Fruit fly (Drosophila melanogaster): ENCODE data around the gene Cortactin.

Cortactin gene

DNA sequence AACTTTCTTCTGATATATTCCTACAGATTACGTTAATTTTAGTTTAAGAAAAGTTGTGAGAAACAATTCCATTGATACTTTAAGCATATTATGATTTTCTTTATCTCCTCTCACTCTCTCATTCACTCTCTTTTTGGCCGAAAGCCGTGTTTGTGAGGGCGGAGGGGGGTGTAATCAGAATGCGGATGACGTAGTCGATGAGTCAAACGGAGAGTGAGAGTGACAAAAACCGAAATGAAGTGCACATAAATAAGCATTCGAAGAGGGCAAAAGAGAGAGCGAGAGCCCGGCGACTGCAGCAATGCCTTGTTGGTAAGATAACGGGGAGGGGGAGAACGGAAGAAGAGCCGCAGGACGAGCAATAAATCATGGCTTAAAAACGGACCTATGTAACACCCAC lies 30.0 kb upstream of the Cortactin start:
- no peak for TF ChIP-seq ey (GFP tag; optimal IDR thresholded peaks at IDR 0.05)
- TF ChIP-seq rgr (GFP tag; optimal IDR thresholded peaks at IDR 0.05), result no peak
- no peak for TF ChIP-seq lola (GFP tag; optimal IDR thresholded peaks at IDR 0.05)
- no peak for TF ChIP-seq Abd-B (GFP tag; optimal IDR thresholded peaks at IDR 0.05)
- no peak for TF ChIP-seq h (GFP tag; optimal IDR thresholded peaks at IDR 0.05)
- no peak for TF ChIP-seq fru (GFP tag; optimal IDR thresholded peaks at IDR 0.05)
- no peak for TF ChIP-seq HLH106 (tag; optimal IDR thresholded peaks at IDR 0.05)
- no peak for TF ChIP-seq psq (GFP tag; optimal IDR thresholded peaks at IDR 0.05)
- TF ChIP-seq N (GFP tag; optimal IDR thresholded peaks at IDR 0.05), result no peak
- peak; percentile 59 for TF ChIP-seq Dif (GFP tag; optimal IDR thresholded peaks at IDR 0.05; ENCODE audit: partially characterized antibody)
- no peak for TF ChIP-seq Sp1 (GFP tag; optimal IDR thresholded peaks at IDR 0.05)
- TF ChIP-seq foxo (GFP tag; optimal IDR thresholded peaks at IDR 0.05), result no peak
- TF ChIP-seq OdsH (GFP tag; optimal IDR thresholded peaks at IDR 0.05), result no peak
- TF ChIP-seq Hnf4 (GFP tag; optimal IDR thresholded peaks at IDR 0.05), result no peak
- TF ChIP-seq Jra (GFP tag; optimal IDR thresholded peaks at IDR 0.05), result peak; percentile 9

DNA sequence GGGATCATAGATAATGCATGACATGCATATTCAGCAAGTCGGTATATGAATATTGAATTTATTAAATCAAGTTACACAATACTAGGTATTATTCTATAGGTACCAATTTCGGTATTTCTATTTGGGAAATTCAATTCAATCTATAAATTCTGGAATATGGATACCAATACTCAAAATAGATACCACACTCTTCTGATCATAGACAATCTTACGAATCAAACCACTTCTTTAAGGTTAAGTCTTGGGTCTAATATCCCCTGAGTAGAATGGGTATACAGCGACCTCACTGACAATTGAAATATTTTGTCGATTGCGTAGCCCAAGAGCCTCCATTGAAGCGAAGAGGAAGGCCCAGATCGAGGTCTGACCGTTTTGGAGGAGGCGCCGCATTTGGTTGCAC lies 28.6 kb upstream of the Cortactin start:
- no peak for TF ChIP-seq sage (GFP tag; optimal IDR thresholded peaks at IDR 0.05)
- no peak for TF ChIP-seq Vsx2 (GFP tag; optimal IDR thresholded peaks at IDR 0.05; ENCODE audit: partially characterized antibody)
- TF ChIP-seq CG9705 (GFP tag; optimal IDR thresholded peaks at IDR 0.05), result no peak
- TF ChIP-seq Sp1 (GFP tag; optimal IDR thresholded peaks at IDR 0.05), result no peak
- TF ChIP-seq Jra (GFP tag; optimal IDR thresholded peaks at IDR 0.05), result no peak
- TF ChIP-seq Hr83 (GFP tag; optimal IDR thresholded peaks at IDR 0.05; ENCODE audit: poor library complexity, severe bottlenecking), result no peak

DNA sequence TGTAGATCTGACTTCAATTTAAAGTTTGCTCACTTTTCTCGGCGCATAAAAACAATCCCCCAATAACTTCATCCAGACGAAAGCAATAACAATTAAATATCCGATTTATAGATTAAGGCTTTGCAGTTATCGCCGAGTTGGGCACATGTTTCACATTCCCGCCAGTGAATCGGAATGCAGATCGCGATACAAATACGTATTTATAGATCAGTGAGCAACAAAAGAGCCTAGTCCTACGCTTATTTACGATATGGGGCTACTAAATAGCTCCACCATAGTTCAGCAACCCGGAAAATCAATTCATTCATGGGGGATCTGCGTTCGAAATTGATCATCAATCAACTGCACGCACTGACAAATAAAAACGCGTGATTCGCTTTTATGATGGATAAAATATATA lies 27.8 kb upstream of the Cortactin start:
- TF ChIP-seq h (GFP tag; optimal IDR thresholded peaks at IDR 0.05) (no peak), OdsH (GFP tag; optimal IDR thresholded peaks at IDR 0.05) (no peak), CrebA (GFP tag; optimal IDR thresholded peaks at IDR 0.05; ENCODE audit: borderline replicate concordance) (no peak), usp (GFP tag; optimal IDR thresholded peaks at IDR 0.05) (no peak), Hr83 (GFP tag; optimal IDR thresholded peaks at IDR 0.05; ENCODE audit: poor library complexity, severe bottlenecking) (no peak), brk (GFP tag; optimal IDR thresholded peaks at IDR 0.05) (no peak), woc (GFP tag; optimal IDR thresholded peaks at IDR 0.05) (no peak), sv (GFP tag; optimal IDR thresholded peaks at IDR 0.05) (no peak), Abd-B (GFP tag; optimal IDR thresholded peaks at IDR 0.05) (no peak), pan (optimal IDR thresholded peaks at IDR 0.05) (no peak), Rel (GFP tag; optimal IDR thresholded peaks at IDR 0.05) (no peak), Rel (tag; optimal IDR thresholded peaks at IDR 0.05) (no peak), N (GFP tag; optimal IDR thresholded peaks at IDR 0.05) (no peak), ey (GFP tag; optimal IDR thresholded peaks at IDR 0.05) (no peak), fru (GFP tag; optimal IDR thresholded peaks at IDR 0.05) (no peak), br (GFP tag; optimal IDR thresholded peaks at IDR 0.05) (no peak), Mio (GFP tag; optimal IDR thresholded peaks at IDR 0.05) (no peak), HLH106 (tag; optimal IDR thresholded peaks at IDR 0.05) (no peak), dsf (GFP tag; optimal IDR thresholded peaks at IDR 0.05; ENCODE audit: borderline replicate concordance) (no peak), foxo (GFP tag; optimal IDR thresholded peaks at IDR 0.05) (no peak), Dif (GFP tag; optimal IDR thresholded peaks at IDR 0.05; ENCODE audit: partially characterized antibody) (no peak)

DNA sequence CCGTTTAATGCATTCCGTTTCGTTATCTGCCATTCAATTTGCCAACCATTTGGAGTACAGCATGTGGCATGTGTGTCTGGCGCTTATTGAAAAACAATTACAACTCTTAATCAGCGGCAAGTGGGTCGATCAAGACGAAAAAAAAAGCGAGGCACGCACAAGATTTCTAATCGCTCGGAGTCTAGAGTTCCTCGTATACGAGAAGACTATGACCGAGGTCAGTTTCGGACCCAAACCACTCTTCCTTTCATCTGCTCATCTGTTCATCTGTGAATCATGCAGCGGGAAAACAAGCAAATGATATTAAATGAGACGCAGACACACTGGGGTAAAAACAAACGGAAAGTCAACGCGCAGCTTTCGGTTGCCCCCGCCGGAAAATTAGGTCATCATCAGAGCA lies 27.2 kb upstream of the Cortactin start:
- TF ChIP-seq dmrt93B (GFP tag; optimal IDR thresholded peaks at IDR 0.05), result no peak
- no peak for TF ChIP-seq brk (GFP tag; optimal IDR thresholded peaks at IDR 0.05)
- no peak for TF ChIP-seq Hr83 (GFP tag; optimal IDR thresholded peaks at IDR 0.05; ENCODE audit: poor library complexity, severe bottlenecking)
- no peak for TF ChIP-seq jim (GFP tag; optimal IDR thresholded peaks at IDR 0.05)
- no peak for TF ChIP-seq pan (optimal IDR thresholded peaks at IDR 0.05)
- no peak for TF ChIP-seq fru (GFP tag; optimal IDR thresholded peaks at IDR 0.05)
- no peak for TF ChIP-seq HLH106 (tag; optimal IDR thresholded peaks at IDR 0.05)
- TF ChIP-seq Hr78 (GFP tag; optimal IDR thresholded peaks at IDR 0.05), result no peak
- TF ChIP-seq dsf (GFP tag; optimal IDR thresholded peaks at IDR 0.05; ENCODE audit: borderline replicate concordance), result no peak
- no peak for TF ChIP-seq CG9705 (GFP tag; optimal IDR thresholded peaks at IDR 0.05)
- TF ChIP-seq ey (GFP tag; optimal IDR thresholded peaks at IDR 0.05), result no peak
- TF ChIP-seq sage (GFP tag; optimal IDR thresholded peaks at IDR 0.05), result no peak
- no peak for TF ChIP-seq CG32264 (GFP tag; optimal IDR thresholded peaks at IDR 0.05)
- TF ChIP-seq Sp1 (GFP tag; optimal IDR thresholded peaks at IDR 0.05), result no peak
- TF ChIP-seq Mio (GFP tag; optimal IDR thresholded peaks at IDR 0.05), result no peak
- TF ChIP-seq Myc (optimal IDR thresholded peaks at IDR 0.05), result no peak
- no peak for TF ChIP-seq psq (GFP tag; optimal IDR thresholded peaks at IDR 0.05)
- TF ChIP-seq lola (GFP tag; optimal IDR thresholded peaks at IDR 0.05), result no peak
- TF ChIP-seq Jra (GFP tag; optimal IDR thresholded peaks at IDR 0.05), result no peak
- TF ChIP-seq GATAd (GFP tag; optimal IDR thresholded peaks at IDR 0.05), result no peak
